Worm (Caenorhabditis elegans) whole organism, L4 larva: ENCODE results near the gene ndus-8.

Experiments used
- F10B5.3 ChIP-seq: sonication (generic microtip); optimal IDR thresholded peaks from 2 replicates; lab custom pipeline; 2016; ENCODE audit warnings: mild to moderate bottlenecking, missing genetic modification characterization, missing compliant biosample characterization
- F44E2.7 ChIP-seq: fragments of 200-800 bp; sonication (Bioruptor generic); IDR thresholded peaks from 2 replicates; pipeline ENCODE4 v2.1.2; 2022; ENCODE audit warnings: missing genetic modification characterization, missing compliant biosample characterization
- F49E8.2 ChIP-seq: sonication (generic microtip); optimal IDR thresholded peaks from 2 replicates; lab custom pipeline; 2016; ENCODE audit warnings: missing compliant biosample characterization, mild to moderate bottlenecking, missing genetic modification characterization, borderline replicate concordance
- R02D3.7 ChIP-seq: fragments of 150-350 bp; sonication (generic microtip); optimal IDR thresholded peaks from 3 replicates; lab custom pipeline; 2014; ENCODE audit warnings: missing biosample characterization, missing genetic modification characterization
- T20F7.1 ChIP-seq: fragments of 200-800 bp; sonication (Bioruptor generic); optimal IDR thresholded peaks from 2 replicates; lab custom pipeline; 2018; ENCODE audit warnings: mild to moderate bottlenecking, missing genetic modification characterization, missing compliant biosample characterization
- T26A8.4 ChIP-seq: fragments of 200-800 bp; sonication (Bioruptor generic); IDR thresholded peaks from 2 replicates; pipeline ENCODE4 v1.3.6; 2022; ENCODE audit warnings: missing genetic modification characterization, missing compliant biosample characterization
- Y105C5A.15 ChIP-seq: fragments of 200-800 bp; sonication (Bioruptor generic); IDR thresholded peaks from 2 replicates; pipeline ENCODE4 v1.3.6; 2022; ENCODE audit warnings: missing genetic modification characterization, missing compliant biosample characterization
- Y5F2A.4 ChIP-seq: fragments of 200-800 bp; sonication (Bioruptor generic); optimal IDR thresholded peaks from 2 replicates; lab custom pipeline; 2018; ENCODE audit warnings: mild to moderate bottlenecking, missing genetic modification characterization, missing compliant biosample characterization
- aha-1 ChIP-seq: fragments of 150-350 bp; peaks from one replicate; lab custom pipeline; 2014; ENCODE audit warnings: missing biosample characterization, missing genetic modification characterization
- ama-1 ChIP-seq: fragments of 150-350 bp; optimal IDR thresholded peaks from 2 replicates; lab custom pipeline; 2014; ENCODE audit warnings: inconsistent platforms, mixed read lengths
- ceh-20 ChIP-seq: fragments of 200-800 bp; sonication (Bioruptor generic); IDR thresholded peaks from 2 replicates; pipeline ENCODE4 v1.3.6; 2022; ENCODE audit warnings: missing genetic modification reagents, missing genetic modification characterization, missing compliant biosample characterization
- ceh-62 ChIP-seq: sonication (generic microtip); optimal IDR thresholded peaks from 2 replicates; lab custom pipeline; 2017; ENCODE audit warnings: missing biosample characterization, missing genetic modification characterization
- daf-12 ChIP-seq: fragments of 150-350 bp; optimal IDR thresholded peaks from 2 replicates; lab custom pipeline; 2014; ENCODE audit warnings: missing biosample characterization, missing genetic modification reagents, missing genetic modification characterization
- daf-16 ChIP-seq, 3 experiments: sonication (generic microtip); optimal IDR thresholded peaks; 2 replicates each; lab custom pipeline; 2016 to 2017; ENCODE audit warnings: missing genetic modification characterization in 3 of 3, missing genetic modification reagents in 3 of 3, mild to moderate bottlenecking in 2 of 3, missing compliant biosample characterization in 2 of 3, missing biosample characterization in 1 of 3, moderate library complexity in 1 of 3
- dmd-6 ChIP-seq: fragments of 200-800 bp; sonication (Bioruptor generic); IDR thresholded peaks from 2 replicates; pipeline ENCODE4 v1.3.6; 2022; ENCODE audit warnings: missing genetic modification reagents, missing genetic modification characterization, missing compliant biosample characterization
- dmd-8 ChIP-seq: fragments of 200-800 bp; sonication (Bioruptor generic); IDR thresholded peaks from 2 replicates; pipeline ENCODE4 v1.3.6; 2022; ENCODE audit warnings: missing genetic modification characterization, missing compliant biosample characterization
- dpl-1 ChIP-seq: fragments of 150-350 bp; optimal IDR thresholded peaks from 2 replicates; lab custom pipeline; 2014; ENCODE audit warnings: missing biosample characterization, missing genetic modification reagents, missing genetic modification characterization
- duxl-1 ChIP-seq: sonication (generic microtip); optimal IDR thresholded peaks from 2 replicates; lab custom pipeline; 2016; ENCODE audit warnings: mild to moderate bottlenecking, missing genetic modification characterization, moderate library complexity, missing compliant biosample characterization; ENCODE audit not compliant: poor library complexity
- fos-1 ChIP-seq: fragments of 150-350 bp; optimal IDR thresholded peaks from 2 replicates; lab custom pipeline; 2014; ENCODE audit warnings: missing biosample characterization, missing genetic modification characterization
- gei-8 ChIP-seq: fragments of 200-800 bp; sonication (Bioruptor generic); optimal IDR thresholded peaks from 2 replicates; lab custom pipeline; 2018; ENCODE audit warnings: mild to moderate bottlenecking, missing genetic modification characterization, missing compliant biosample characterization
- hif-1 ChIP-seq, 2 experiments: sonication (generic microtip); optimal IDR thresholded peaks; 2 replicates each; lab custom pipeline; 2016 to 2017; ENCODE audit warnings: missing compliant biosample characterization in 2 of 2, missing genetic modification characterization in 2 of 2, missing genetic modification reagents in 2 of 2, missing genotype in 2 of 2, mild to moderate bottlenecking in 1 of 2
- hlh-11 ChIP-seq: fragments of 200-800 bp; sonication (Bioruptor generic); optimal IDR thresholded peaks from 2 replicates; lab custom pipeline; 2018; ENCODE audit warnings: mild to moderate bottlenecking, missing genetic modification characterization, missing compliant biosample characterization
- hlh-30 ChIP-seq: sonication (generic microtip); optimal IDR thresholded peaks from 2 replicates; lab custom pipeline; 2017; ENCODE audit warnings: antibody characterized with exemption, mild to moderate bottlenecking, missing genetic modification characterization, missing compliant biosample characterization; ENCODE audit not compliant: insufficient read depth
- jun-1 ChIP-seq: fragments of 150-350 bp; optimal IDR thresholded peaks from 2 replicates; lab custom pipeline; 2014; ENCODE audit warnings: missing biosample characterization, missing genetic modification reagents, missing genetic modification characterization
- lim-7 ChIP-seq: fragments of 200-800 bp; sonication (Bioruptor generic); IDR thresholded peaks from 2 replicates; pipeline ENCODE4 v1.3.6; 2022; ENCODE audit warnings: missing genetic modification characterization, missing compliant biosample characterization
- lin-29 ChIP-seq: fragments of 200-800 bp; sonication (Bioruptor generic); IDR thresholded peaks from 2 replicates; pipeline ENCODE4 v1.3.6; 2022; ENCODE audit warnings: missing genetic modification reagents, missing genetic modification characterization, missing compliant biosample characterization
- lin-38 ChIP-seq: fragments of 200-800 bp; sonication (Bioruptor generic); IDR thresholded peaks from 2 replicates; pipeline ENCODE4 v1.3.6; 2022; ENCODE audit warnings: missing genetic modification reagents, missing genetic modification characterization, missing compliant biosample characterization
- lsy-2 ChIP-seq, 2 experiments: fragments of 150-350 bp in 1 of 2; sonication (generic microtip) in 1 of 2; optimal IDR thresholded peaks; 2 replicates each; lab custom pipeline; 2014 to 2017; ENCODE audit warnings: missing biosample characterization in 2 of 2, missing genetic modification characterization in 2 of 2
- madf-9 ChIP-seq: fragments of 200-800 bp; sonication (Bioruptor generic); conservative IDR thresholded peaks from 2 replicates; pipeline ENCODE4 v1.3.6; 2022; ENCODE audit warnings: missing genetic modification reagents, missing genetic modification characterization, missing compliant biosample characterization
- mdl-1 ChIP-seq, 2 experiments: fragments of 150-350 bp in 1 of 2; sonication (generic microtip) in 1 of 2; optimal IDR thresholded peaks; 2 replicates each; lab custom pipeline; 2014 to 2017; ENCODE audit warnings: missing biosample characterization in 2 of 2, missing genetic modification characterization in 2 of 2
- mep-1 ChIP-seq: fragments of 150-350 bp; sonication (generic microtip); optimal IDR thresholded peaks from 3 replicates; lab custom pipeline; 2014; ENCODE audit warnings: missing biosample characterization, missing genetic modification characterization
- nhr-102 ChIP-seq: sonication (generic microtip); optimal IDR thresholded peaks from 2 replicates; lab custom pipeline; 2016; ENCODE audit warnings: mild to moderate bottlenecking, missing genetic modification characterization, moderate library complexity, missing compliant biosample characterization
- nhr-11 ChIP-seq: fragments of 150-350 bp; optimal IDR thresholded peaks from 2 replicates; lab custom pipeline; 2014; ENCODE audit warnings: missing biosample characterization, missing genetic modification characterization
- nhr-28 ChIP-seq: fragments of 150-350 bp; optimal IDR thresholded peaks from 2 replicates; lab custom pipeline; 2014; ENCODE audit warnings: missing biosample characterization, missing genetic modification characterization
- nhr-41 ChIP-seq: fragments of 200-800 bp; sonication (Bioruptor generic); IDR thresholded peaks from 2 replicates; pipeline ENCODE4 v1.3.6; 2022; ENCODE audit warnings: missing genetic modification reagents, missing genetic modification characterization, missing compliant biosample characterization
- nhr-76 ChIP-seq: fragments of 150-350 bp; optimal IDR thresholded peaks from 2 replicates; lab custom pipeline; 2014; ENCODE audit warnings: missing biosample characterization, missing genetic modification characterization
- pha-4 ChIP-seq, 2 experiments: fragments of 150-350 bp in 1 of 2; fragments of 200-800 bp in 1 of 2; sonication (Bioruptor generic) in 1 of 2; IDR thresholded peaks in 1 of 2; optimal IDR thresholded peaks in 1 of 2; 2 replicates each; pipeline versions ENCODE4 v1.3.6 to Lab custom; 2014 to 2022; ENCODE audit warnings: missing genetic modification characterization in 2 of 2, missing genetic modification reagents in 2 of 2, missing biosample characterization in 1 of 2, missing compliant biosample characterization in 1 of 2
- rbr-2 ChIP-seq: sonication (generic microtip); optimal IDR thresholded peaks from 2 replicates; lab custom pipeline; 2016; ENCODE audit warnings: missing genotype, missing genetic modification characterization, missing compliant biosample characterization
- snpc-4 ChIP-seq: fragments of 150-350 bp; optimal IDR thresholded peaks from 2 replicates; lab custom pipeline; 2014; ENCODE audit warnings: missing biosample characterization, missing genetic modification characterization
- spr-1 ChIP-seq: sonication (generic microtip); optimal IDR thresholded peaks from 2 replicates; lab custom pipeline; 2016; ENCODE audit warnings: mild to moderate bottlenecking, missing genetic modification characterization, missing compliant biosample characterization
- tag-97 ChIP-seq: fragments of 200-800 bp; sonication (Bioruptor generic); IDR thresholded peaks from 2 replicates; pipeline ENCODE4 v1.3.6; 2022; ENCODE audit warnings: missing genetic modification characterization, missing compliant biosample characterization
- unc-62 ChIP-seq, 3 experiments: fragments of 150-350 bp in 1 of 3; sonication (generic microtip); optimal IDR thresholded peaks in 2 of 3; peaks in 1 of 3; 1 replicate in 1 of 3; 2 replicates in 2 of 3; lab custom pipeline; 2014 to 2017; ENCODE audit warnings: missing biosample characterization in 3 of 3, missing genetic modification characterization in 3 of 3, missing genetic modification reagents in 3 of 3, missing genotype in 1 of 3
- ztf-7 ChIP-seq: fragments of 150-350 bp; optimal IDR thresholded peaks from 2 replicates; lab custom pipeline; 2014; ENCODE audit warnings: missing biosample characterization, missing genetic modification characterization

ndus-8 gene

DNA sequence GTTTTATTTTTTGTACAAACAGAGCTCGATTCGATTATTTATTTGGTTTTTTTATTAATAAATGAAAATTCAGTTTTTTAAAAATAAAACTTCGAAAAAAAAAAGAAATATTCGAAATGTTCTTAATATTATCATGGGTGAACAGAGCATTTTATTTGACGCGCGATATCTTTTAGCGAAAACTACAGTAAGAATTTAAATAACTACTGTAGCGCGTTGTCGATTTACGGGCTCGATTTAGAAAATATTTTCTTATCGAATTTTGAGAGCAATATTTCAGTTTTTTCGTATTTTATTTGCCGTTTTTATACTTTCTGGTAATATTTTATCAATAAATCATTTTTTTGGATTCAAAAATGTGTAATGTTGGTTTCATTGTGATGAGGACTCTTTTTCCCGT is 12.9 kb downstream of the ndus-8 start:
- TF ChIP-seq T26A8.4 (no peak), daf-12 (tag; lab: Kevin White, UChicago) (no peak), snpc-4 (no peak), madf-9 (no peak), lin-38 (GFP tag; lab: Robert Waterston, UW) (no peak), lim-7 (GFP tag; lab: Robert Waterston, UW) (no peak), spr-1 (tag; lab: Kevin White, UChicago) (no peak), fos-1 (tag; lab: Kevin White, UChicago) (no peak), nhr-102 (tag; lab: Kevin White, UChicago) (peak; percentile 23), nhr-28 (tag; lab: Kevin White, UChicago) (no peak), lin-29 (GFP tag; lab: Robert Waterston, UW) (no peak), tag-97 (GFP tag; lab: Robert Waterston, UW) (no peak), aha-1 (tag; lab: Kevin White, UChicago) (no peak), nhr-41 (no peak), Y105C5A.15 (no peak), ztf-7 (tag; lab: Kevin White, UChicago) (no peak), lsy-2 (tag; optimal IDR thresholded peaks at IDR 0.05; lab: Kevin White, UChicago) (peak in 1 of 2 experiments; percentile 52), F44E2.7 (GFP tag; lab: Robert Waterston, UW) (no peak), gei-8 (GFP tag; lab: Kevin White, UChicago) (no peak), R02D3.7 (tag; lab: Kevin White, UChicago) (peak; percentile 65), Y5F2A.4 (GFP tag; lab: Kevin White, UChicago) (no peak), daf-16 (GFP tag; optimal IDR thresholded peaks at IDR 0.05; lab: Kevin White, UChicago) (no peak), daf-16 (tag; optimal IDR thresholded peaks at IDR 0.05; lab: Kevin White, UChicago) (peak; percentile 1), ama-1 (lab: Kevin White, UChicago) (no peak), duxl-1 (tag; lab: Kevin White, UChicago) (peak; percentile 16), hlh-11 (tag; lab: Kevin White, UChicago) (no peak), jun-1 (tag; lab: Kevin White, UChicago) (no peak), dpl-1 (GFP tag; lab: Kevin White, UChicago) (no peak)

DNA sequence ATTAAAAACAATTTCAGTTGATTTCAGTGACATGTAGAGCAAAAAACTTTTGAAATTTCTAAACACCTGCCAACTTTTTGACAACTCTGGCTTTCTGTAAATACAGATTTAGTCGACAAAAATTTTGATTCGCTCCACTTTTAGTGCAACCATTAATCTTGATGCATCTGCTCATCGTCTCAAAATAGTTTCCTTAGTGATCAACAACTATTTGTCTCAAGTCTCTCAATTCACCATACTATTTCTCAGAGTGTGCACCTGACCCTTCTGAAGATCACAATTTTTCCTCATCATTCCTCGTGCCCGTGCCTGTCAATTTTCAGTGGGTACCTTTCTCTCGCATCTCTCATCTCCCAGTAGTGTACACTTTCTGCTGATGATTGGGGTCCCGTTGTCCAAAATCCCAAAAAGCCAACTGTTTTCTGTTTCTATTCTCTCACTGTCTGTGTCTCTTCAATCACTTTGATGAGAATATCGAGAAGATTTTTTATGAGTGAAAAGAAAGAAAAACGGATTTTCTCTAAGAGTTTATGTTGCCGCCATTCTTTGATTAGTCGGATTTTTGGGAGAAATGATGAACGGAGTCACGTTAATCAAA is 17.0 kb downstream of the ndus-8 start:
- TF ChIP-seq T26A8.4 = no peak
- TF ChIP-seq nhr-11 = peak; percentile 82
- no peak for TF ChIP-seq dmd-6 (GFP tag; lab: Robert Waterston, UW)
- TF ChIP-seq rbr-2 (tag; lab: Kevin White, UChicago) = no peak
- no peak for TF ChIP-seq dmd-8
- TF ChIP-seq aha-1 (tag; lab: Kevin White, UChicago) = peak; percentile 84
- no peak for TF ChIP-seq duxl-1 (tag; lab: Kevin White, UChicago)
- 0 out of 2 replicates have a peak, but pooled peaks have one; percentile 48 for TF ChIP-seq ceh-20 (GFP tag; lab: Robert Waterston, UW)
- no peak for TF ChIP-seq pha-4 (GFP tag; IDR thresholded peaks at IDR 0.05; lab: Robert Waterston, UW)
- no peak for TF ChIP-seq pha-4 (tag; optimal IDR thresholded peaks at IDR 0.05; lab: Kevin White, UChicago)
- TF ChIP-seq F49E8.2 (tag; lab: Kevin White, UChicago) = no peak
- no peak for TF ChIP-seq hif-1 (tag; optimal IDR thresholded peaks at IDR 0.05; lab: Kevin White, UChicago)
- TF ChIP-seq nhr-28 (tag; lab: Kevin White, UChicago) = peak; percentile 5
- peak; percentile 68 for TF ChIP-seq hlh-11 (tag; lab: Kevin White, UChicago)
- TF ChIP-seq T20F7.1 = no peak
- peak in 1 of 2 experiments; percentile 18 for TF ChIP-seq lsy-2 (tag; optimal IDR thresholded peaks at IDR 0.05; lab: Kevin White, UChicago)
- TF ChIP-seq ceh-62 (tag; lab: Kevin White, UChicago) = no peak
- TF ChIP-seq mep-1 (tag; lab: Kevin White, UChicago) = no peak
- TF ChIP-seq hlh-30 (tag; lab: Kevin White, UChicago) = peak; percentile 68
- peak in 1 of 2 experiments; percentile 95 for TF ChIP-seq daf-16 (GFP tag; optimal IDR thresholded peaks at IDR 0.05; lab: Kevin White, UChicago)
- TF ChIP-seq daf-16 (tag; optimal IDR thresholded peaks at IDR 0.05; lab: Kevin White, UChicago) = no peak
- TF ChIP-seq unc-62 (GFP tag; optimal IDR thresholded peaks at IDR 0.05 in 1 of 2; lab: Kevin White, UChicago) = peak in 1 of 2 experiments; percentile 68
- TF ChIP-seq unc-62 (tag; optimal IDR thresholded peaks at IDR 0.05; lab: Kevin White, UChicago) = no peak
- TF ChIP-seq nhr-76 (tag; lab: Kevin White, UChicago) = no peak
- TF ChIP-seq mdl-1 (tag; optimal IDR thresholded peaks at IDR 0.05; lab: Kevin White, UChicago) = peak in 1 of 2 experiments; percentile 0
- no peak for TF ChIP-seq F10B5.3 (tag; lab: Kevin White, UChicago)
